Fruit fly (Drosophila melanogaster) whole organism, embryonic: ENCODE data around the gene rumi.

Source experiments
- CG10267 ChIP-seq: fragments of 200-800 bp; sonication (Bioruptor generic); optimal IDR thresholded peaks from 2 replicates; lab custom pipeline; 2018; ENCODE audit warnings: missing biosample characterization, mild to moderate bottlenecking, missing genetic modification characterization, moderate library complexity
- CG10366 ChIP-seq: fragments of 200-800 bp; sonication (Bioruptor generic); IDR thresholded peaks from 2 replicates; pipeline ENCODE4 v1.3.6; 2022; ENCODE audit warnings: missing biosample characterization, missing genetic modification characterization
- CG10565 ChIP-seq: fragments of 200-800 bp; sonication (Bioruptor generic); optimal IDR thresholded peaks from 3 replicates; lab custom pipeline; 2016; ENCODE audit warnings: missing biosample characterization, mild to moderate bottlenecking, missing genetic modification characterization
- CG10959 ChIP-seq: fragments of 200-800 bp; sonication (Bioruptor generic); IDR thresholded peaks from 2 replicates; pipeline ENCODE4 v1.3.6; 2022; ENCODE audit warnings: missing biosample characterization, missing genetic modification characterization
- CG10979 ChIP-seq: fragments of 200-800 bp; sonication (Bioruptor generic); optimal IDR thresholded peaks from 2 replicates; lab custom pipeline; 2018; ENCODE audit warnings: missing biosample characterization, mild to moderate bottlenecking, missing genetic modification characterization, moderate library complexity
- CG11456 ChIP-seq: fragments of 200-800 bp; sonication (Bioruptor generic); IDR thresholded peaks from 3 replicates; pipeline ENCODE4 v1.3.6; 2022; ENCODE audit warnings: missing biosample characterization, missing genetic modification characterization
- CG12104 ChIP-seq: fragments of 200-800 bp; sonication (Bioruptor generic); optimal IDR thresholded peaks from 3 replicates; lab custom pipeline; 2016; ENCODE audit warnings: missing biosample characterization, missing genetic modification characterization
- CG12659 ChIP-seq: fragments of 200-800 bp; sonication (Bioruptor generic); optimal IDR thresholded peaks from 3 replicates; lab custom pipeline; 2017; ENCODE audit warnings: mild to moderate bottlenecking, missing biosample characterization, missing genetic modification reagents, missing genetic modification characterization
- CG13624 ChIP-seq: fragments of 200-800 bp; sonication (Bioruptor generic); optimal IDR thresholded peaks from 2 replicates; lab custom pipeline; 2016; ENCODE audit warnings: missing biosample characterization, missing genetic modification characterization
- CG14014 ChIP-seq: fragments of 200-800 bp; sonication (Bioruptor generic); IDR thresholded peaks from 2 replicates; pipeline ENCODE4 v1.3.6; 2022; ENCODE audit warnings: missing biosample characterization, missing genetic modification characterization
- CG17612 ChIP-seq: fragments of 200-800 bp; sonication (Bioruptor generic); IDR thresholded peaks from 2 replicates; pipeline ENCODE4 v1.3.6; 2022; ENCODE audit warnings: missing biosample characterization, missing genetic modification characterization
- CG2129 ChIP-seq: fragments of 200-800 bp; sonication (Bioruptor generic); IDR thresholded peaks from 2 replicates; pipeline ENCODE4 v1.3.6; 2022; ENCODE audit warnings: missing biosample characterization, missing genetic modification characterization; ENCODE audit not compliant: partially characterized antibody
- CG2889 ChIP-seq: fragments of 200-800 bp; sonication (Bioruptor generic); IDR thresholded peaks from 3 replicates; pipeline ENCODE4 v1.3.6; 2022; ENCODE audit warnings: missing biosample characterization, missing genetic modification characterization
- CG30431 ChIP-seq: fragments of 200-800 bp; sonication (Bioruptor generic); optimal IDR thresholded peaks from 2 replicates; lab custom pipeline; 2017; ENCODE audit warnings: missing biosample characterization, missing genetic modification characterization
- CG4404 ChIP-seq: fragments of 200-800 bp; sonication (Bioruptor generic); IDR thresholded peaks from 2 replicates; pipeline ENCODE4 v1.3.6; 2022; ENCODE audit warnings: missing biosample characterization, missing genetic modification characterization
- CG4854 ChIP-seq: fragments of 200-800 bp; sonication (Bioruptor generic); optimal IDR thresholded peaks from 2 replicates; lab custom pipeline; 2016; ENCODE audit warnings: missing biosample characterization, missing genetic modification characterization, inconsistent platforms
- CG5180 ChIP-seq: fragments of 200-800 bp; sonication (Bioruptor generic); optimal IDR thresholded peaks from 3 replicates; lab custom pipeline; 2017; ENCODE audit warnings: missing biosample characterization, missing genetic modification characterization, mild to moderate bottlenecking, moderate library complexity, missing genetic modification reagents
- CG6765 ChIP-seq: fragments of 200-800 bp; sonication (Bioruptor generic); optimal IDR thresholded peaks from 3 replicates; lab custom pipeline; 2017; ENCODE audit warnings: missing biosample characterization, mild to moderate bottlenecking, missing genetic modification characterization
- CG6854 ChIP-seq: fragments of 200-800 bp; sonication (Bioruptor generic); optimal IDR thresholded peaks from 3 replicates; lab custom pipeline; 2017; ENCODE audit warnings: missing biosample characterization, mild to moderate bottlenecking, missing genetic modification characterization
- CG7372 ChIP-seq: fragments of 200-800 bp; sonication (Bioruptor generic); IDR thresholded peaks from 2 replicates; pipeline ENCODE4 v1.3.6; 2022; ENCODE audit warnings: missing biosample characterization, missing genetic modification characterization
- CG7556 ChIP-seq: fragments of 200-800 bp; sonication (Bioruptor generic); optimal IDR thresholded peaks from 2 replicates; lab custom pipeline; 2017; ENCODE audit warnings: missing biosample characterization, mild to moderate bottlenecking, missing genetic modification characterization
- CG8290 ChIP-seq, 3 experiments: fragments of 200-800 bp; sonication (Bioruptor generic); optimal IDR thresholded peaks; 2 replicates each; lab custom pipeline; 2016 to 2019; ENCODE audit warnings: missing biosample characterization in 3 of 3, missing genetic modification characterization in 3 of 3, mild to moderate bottlenecking in 2 of 3, moderate library complexity in 1 of 3
- CTCF ChIP-seq: fragments of 200-800 bp; sonication (Bioruptor generic); optimal IDR thresholded peaks from 2 replicates; lab custom pipeline; 2017; ENCODE audit warnings: missing biosample characterization, mild to moderate bottlenecking, missing genetic modification characterization, moderate library complexity
- Drgx ChIP-seq: fragments of 200-800 bp; sonication (Bioruptor generic); IDR thresholded peaks from 2 replicates; pipeline ENCODE4 v1.3.6; 2022; ENCODE audit warnings: missing biosample characterization, missing genetic modification characterization
- Hand ChIP-seq: fragments of 200-800 bp; sonication (Bioruptor generic); optimal IDR thresholded peaks from 2 replicates; lab custom pipeline; 2017; ENCODE audit warnings: mild to moderate bottlenecking, missing biosample characterization, missing genetic modification reagents, missing genetic modification characterization
- HmgD ChIP-seq: fragments of 200-800 bp; sonication (Bioruptor generic); optimal IDR thresholded peaks from 3 replicates; lab custom pipeline; 2016; ENCODE audit warnings: missing biosample characterization, missing genetic modification characterization
- Hmr ChIP-seq: fragments of 200-800 bp; sonication (Bioruptor generic); optimal IDR thresholded peaks from 3 replicates; lab custom pipeline; 2017; ENCODE audit warnings: mild to moderate bottlenecking, missing biosample characterization, missing genetic modification reagents, missing genetic modification characterization
- NC2α ChIP-seq: fragments of 200-800 bp; sonication (Bioruptor generic); optimal IDR thresholded peaks from 2 replicates; lab custom pipeline; 2016; ENCODE audit warnings: missing biosample characterization, missing genetic modification characterization
- Oli ChIP-seq: fragments of 200-800 bp; sonication (Bioruptor generic); optimal IDR thresholded peaks from 2 replicates; lab custom pipeline; 2018; ENCODE audit warnings: missing biosample characterization, mild to moderate bottlenecking, missing genetic modification characterization, moderate library complexity
- Side ChIP-seq: fragments of 200-800 bp; sonication (Bioruptor generic); optimal IDR thresholded peaks from 2 replicates; lab custom pipeline; 2016; ENCODE audit warnings: missing biosample characterization, missing genetic modification characterization
- Sin3A ChIP-seq: fragments of >200 bp; optimal IDR thresholded peaks from 2 replicates; lab custom pipeline; 2018
- TFAM ChIP-seq: fragments of 200-800 bp; sonication (Bioruptor generic); optimal IDR thresholded peaks from 2 replicates; lab custom pipeline; 2017; ENCODE audit warnings: missing biosample characterization, missing genetic modification characterization, inconsistent platforms
- az2 ChIP-seq: fragments of 200-800 bp; sonication (Bioruptor generic); optimal IDR thresholded peaks from 3 replicates; lab custom pipeline; 2016; ENCODE audit warnings: missing biosample characterization, missing genetic modification characterization
- cato ChIP-seq: fragments of 200-800 bp; sonication (Bioruptor generic); optimal IDR thresholded peaks from 2 replicates; lab custom pipeline; 2016; ENCODE audit warnings: missing biosample characterization, missing genetic modification characterization, borderline replicate concordance
- disco-r ChIP-seq: fragments of 200-800 bp; sonication (Bioruptor generic); optimal IDR thresholded peaks from 2 replicates; lab custom pipeline; 2016; ENCODE audit warnings: missing biosample characterization, missing genetic modification characterization
- dm ChIP-seq: fragments of 200-800 bp; sonication (Bioruptor generic); optimal IDR thresholded peaks from 3 replicates; lab custom pipeline; 2016; ENCODE audit warnings: missing biosample characterization, missing genetic modification characterization
- dmrt11E ChIP-seq: fragments of 200-800 bp; sonication (Bioruptor generic); optimal IDR thresholded peaks from 3 replicates; lab custom pipeline; 2018; ENCODE audit warnings: missing biosample characterization, mild to moderate bottlenecking, missing genetic modification characterization, moderate library complexity
- dpn ChIP-seq, 2 experiments: fragments of 200-800 bp; sonication (Bioruptor generic); optimal IDR thresholded peaks; 3 replicates each; lab custom pipeline; 2016; ENCODE audit warnings: missing biosample characterization in 2 of 2, missing genetic modification characterization in 2 of 2
- emc ChIP-seq: fragments of 200-800 bp; sonication (Bioruptor generic); optimal IDR thresholded peaks from 2 replicates; lab custom pipeline; 2016; ENCODE audit warnings: missing biosample characterization, missing genetic modification characterization
- eyg ChIP-seq: fragments of 200-800 bp; sonication (Bioruptor generic); optimal IDR thresholded peaks from 3 replicates; lab custom pipeline; 2016; ENCODE audit warnings: missing biosample characterization, missing genetic modification characterization
- her ChIP-seq: fragments of 200-800 bp; sonication (Bioruptor generic); optimal IDR thresholded peaks from 2 replicates; lab custom pipeline; 2016; ENCODE audit warnings: missing biosample characterization, missing genetic modification characterization
- hth ChIP-seq: fragments of >200 bp; optimal IDR thresholded peaks from 2 replicates; lab custom pipeline; 2017; ENCODE audit warnings: inconsistent platforms
- kni ChIP-seq: fragments of 200-800 bp; sonication (Bioruptor generic); optimal IDR thresholded peaks from 3 replicates; lab custom pipeline; 2017; ENCODE audit warnings: mild to moderate bottlenecking, missing biosample characterization, missing genetic modification reagents, missing genetic modification characterization
- luna ChIP-seq: fragments of 200-800 bp; sonication (Bioruptor generic); optimal IDR thresholded peaks from 2 replicates; lab custom pipeline; 2016; ENCODE audit warnings: missing biosample characterization, missing genetic modification characterization
- nerfin-1 ChIP-seq: fragments of 200-800 bp; sonication (Bioruptor generic); optimal IDR thresholded peaks from 3 replicates; lab custom pipeline; 2019; ENCODE audit warnings: missing biosample characterization, mild to moderate bottlenecking, missing genetic modification characterization, moderate library complexity
- p53 ChIP-seq: fragments of 200-800 bp; sonication (Bioruptor generic); optimal IDR thresholded peaks from 2 replicates; lab custom pipeline; 2016; ENCODE audit warnings: missing biosample characterization, missing genetic modification characterization
- pita ChIP-seq: fragments of 200-800 bp; sonication (Bioruptor generic); optimal IDR thresholded peaks from 2 replicates; lab custom pipeline; 2017; ENCODE audit warnings: missing biosample characterization, mild to moderate bottlenecking, missing genetic modification characterization
- pum ChIP-seq: fragments of 200-800 bp; sonication (Bioruptor generic); optimal IDR thresholded peaks from 2 replicates; lab custom pipeline; 2016; ENCODE audit warnings: missing biosample characterization, missing genetic modification characterization
- seq ChIP-seq: fragments of 200-800 bp; sonication (Bioruptor generic); IDR thresholded peaks from 2 replicates; pipeline ENCODE4 v1.3.6; 2022; ENCODE audit warnings: missing biosample characterization, missing genetic modification characterization
- slbo ChIP-seq: fragments of 200-800 bp; sonication (Bioruptor generic); IDR thresholded peaks from 2 replicates; pipeline ENCODE4 v1.3.6; 2022; ENCODE audit warnings: missing biosample characterization, missing genetic modification characterization
- stwl ChIP-seq: fragments of 200-800 bp; sonication (Bioruptor generic); optimal IDR thresholded peaks from 3 replicates; lab custom pipeline; 2018; ENCODE audit warnings: missing biosample characterization, mild to moderate bottlenecking, missing genetic modification characterization, moderate library complexity
- tx ChIP-seq: fragments of 200-800 bp; sonication (Bioruptor generic); optimal IDR thresholded peaks from 2 replicates; lab custom pipeline; 2016; ENCODE audit warnings: missing biosample characterization, missing genetic modification characterization
- zen2 ChIP-seq: fragments of 200-800 bp; sonication (Bioruptor generic); IDR thresholded peaks from 3 replicates; pipeline ENCODE4 v1.3.6; 2022; ENCODE audit warnings: missing biosample characterization, missing genetic modification characterization; ENCODE audit not compliant: partially characterized antibody

rumi gene

DNA sequence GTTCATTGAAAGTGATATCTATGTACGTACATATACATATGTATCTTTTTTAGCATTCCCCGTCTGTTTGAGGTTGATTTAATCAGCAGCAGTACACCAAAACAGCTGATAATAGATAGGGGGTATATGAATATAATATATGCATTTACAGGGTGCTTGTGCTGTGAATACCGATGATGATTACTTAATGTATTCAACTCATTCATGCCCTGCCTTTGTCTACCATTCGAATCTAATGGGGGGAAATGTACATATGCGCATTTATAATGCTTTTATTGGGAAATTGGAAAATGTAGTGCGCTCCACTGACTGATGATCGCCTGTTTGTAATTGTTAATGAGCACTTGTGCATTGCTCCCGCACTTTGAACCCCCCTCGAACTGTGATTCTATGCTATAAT is 29.7 kb upstream of the rumi start (continued):
- no peak for TF ChIP-seq dpn (GFP tag; optimal IDR thresholded peaks at IDR 0.05; lab: Kevin White, UChicago)
- TF ChIP-seq dm: no peak
- no peak for TF ChIP-seq pum (GFP tag; lab: Kevin White, UChicago)
- TF ChIP-seq CG17612: no peak
- TF ChIP-seq zen2 (GFP tag; lab: Robert Waterston, UW): no peak
- TF ChIP-seq CG14014 (GFP tag; lab: Robert Waterston, UW): no peak
- no peak for TF ChIP-seq stwl (tag; lab: Kevin White, UChicago)
- TF ChIP-seq Drgx (GFP tag; lab: Robert Waterston, UW): 0 out of 2 replicates have a peak, but pooled peaks have one; percentile 33
- no peak for TF ChIP-seq tx (GFP tag; lab: Kevin White, UChicago)
- no peak for TF ChIP-seq eyg (GFP tag; lab: Kevin White, UChicago)
- TF ChIP-seq slbo (GFP tag; lab: Robert Waterston, UW): no peak
- TF ChIP-seq CG10366: peak; percentile 35; the same call in 1 of the 2 replicates
- no peak for TF ChIP-seq CG10565
- TF ChIP-seq CG10979 (tag; lab: Kevin White, UChicago): no peak
- no peak for TF ChIP-seq CG10267
- no peak for TF ChIP-seq NC2α (GFP tag; lab: Kevin White, UChicago)
- no peak for TF ChIP-seq cato (GFP tag; lab: Kevin White, UChicago)
- no peak for TF ChIP-seq Sin3A
- TF ChIP-seq CG2129 (GFP tag; lab: Robert Waterston, UW): no peak
- no peak for TF ChIP-seq CG11456 (GFP tag; lab: Robert Waterston, UW)
- no peak for TF ChIP-seq Oli (tag; lab: Kevin White, UChicago)
- TF ChIP-seq Hand: no peak
- no peak for TF ChIP-seq CG5180 (GFP tag; lab: Kevin White, UChicago)
- no peak for TF ChIP-seq pita (GFP tag; lab: Kevin White, UChicago)
- TF ChIP-seq nerfin-1 (tag; lab: Kevin White, UChicago): no peak
- no peak for TF ChIP-seq CTCF (GFP tag; lab: Kevin White, UChicago)
- TF ChIP-seq CG6765 (GFP tag; lab: Kevin White, UChicago): no peak
- TF ChIP-seq CG12659 (GFP tag; lab: Kevin White, UChicago): no peak
- TF ChIP-seq CG10959: no peak
- no peak for TF ChIP-seq CG30431
- no peak for TF ChIP-seq CG8290 (GFP tag; optimal IDR thresholded peaks at IDR 0.05; lab: Kevin White, UChicago)
- no peak for TF ChIP-seq CG8290 (tag; optimal IDR thresholded peaks at IDR 0.05; lab: Kevin White, UChicago)
- no peak for TF ChIP-seq CG7556 (GFP tag; lab: Kevin White, UChicago)
- no peak for TF ChIP-seq az2 (GFP tag; lab: Kevin White, UChicago)
- TF ChIP-seq hth: no peak
- TF ChIP-seq kni (GFP tag; lab: Kevin White, UChicago): peak; percentile 89
- no peak for TF ChIP-seq luna
- no peak for TF ChIP-seq dmrt11E (tag; lab: Kevin White, UChicago)
- TF ChIP-seq CG13624: no peak
- no peak for TF ChIP-seq CG4404 (GFP tag; lab: Robert Waterston, UW)
- no peak for TF ChIP-seq CG7372 (GFP tag; lab: Robert Waterston, UW)
- no peak for TF ChIP-seq CG12104 (GFP tag; lab: Kevin White, UChicago)
- TF ChIP-seq disco-r (GFP tag; lab: Kevin White, UChicago): no peak
- no peak for TF ChIP-seq Hmr (GFP tag; lab: Kevin White, UChicago)
- TF ChIP-seq TFAM (GFP tag; lab: Kevin White, UChicago): no peak
- no peak for TF ChIP-seq seq (GFP tag; lab: Robert Waterston, UW)
- TF ChIP-seq emc (GFP tag; lab: Kevin White, UChicago): no peak
- no peak for TF ChIP-seq her
- no peak for TF ChIP-seq p53 (GFP tag; lab: Kevin White, UChicago)
- no peak for TF ChIP-seq CG4854
- no peak for TF ChIP-seq Side (GFP tag; lab: Kevin White, UChicago)
- no peak for TF ChIP-seq CG6854 (GFP tag; lab: Kevin White, UChicago)
- TF ChIP-seq HmgD (GFP tag; lab: Kevin White, UChicago): no peak
- TF ChIP-seq CG2889 (GFP tag; lab: Robert Waterston, UW): no peak
